Fruit fly (Drosophila melanogaster): Measurements from ENCODE around the gene Surf6.

DNA sequence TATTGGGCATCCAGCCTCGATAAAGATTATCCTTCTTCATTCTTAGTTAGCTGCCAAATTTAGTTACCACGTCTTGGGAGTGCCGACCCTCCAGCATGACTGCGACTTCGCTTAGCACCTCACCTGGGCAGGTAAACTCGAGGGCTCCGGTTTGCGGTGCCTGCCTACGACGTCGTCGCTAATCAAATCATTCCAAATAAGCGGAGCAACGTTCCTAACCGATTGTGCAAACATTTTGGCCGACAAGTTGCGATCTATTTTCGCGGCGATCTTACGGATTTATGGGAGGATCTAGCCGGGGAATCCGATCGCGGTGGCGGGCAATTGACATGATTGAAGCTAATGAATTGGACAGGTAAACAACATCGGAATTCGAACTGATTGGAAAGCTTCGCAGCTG lies 13.1 kb upstream of the Surf6 start, which contains the start of gene CG4465:
- TF ChIP-seq H15 (GFP tag; IDR thresholded peaks at IDR 0.05), result no peak
- no peak for TF ChIP-seq Ets97D (GFP tag; optimal IDR thresholded peaks at IDR 0.05)
- no peak for TF ChIP-seq nom (GFP tag; optimal IDR thresholded peaks at IDR 0.05)
- no peak for TF ChIP-seq fd102C (GFP tag; optimal IDR thresholded peaks at IDR 0.05)
- TF ChIP-seq CG17385 (GFP tag; optimal IDR thresholded peaks at IDR 0.05), result no peak
- TF ChIP-seq gro (GFP tag; optimal IDR thresholded peaks at IDR 0.05), result no peak
- TF ChIP-seq pita (GFP tag; optimal IDR thresholded peaks at IDR 0.05), result no peak
- TF ChIP-seq sug (tag; optimal IDR thresholded peaks at IDR 0.05), result no peak
- TF ChIP-seq Bteb2 (GFP tag; optimal IDR thresholded peaks at IDR 0.05), result no peak
- TF ChIP-seq exex (tag; optimal IDR thresholded peaks at IDR 0.05), result no peak
- no peak for TF ChIP-seq ato (GFP tag; IDR thresholded peaks at IDR 0.05; ENCODE audit: partially characterized antibody)
- no peak for TF ChIP-seq CG9727 (GFP tag; optimal IDR thresholded peaks at IDR 0.05)
